Worm (Caenorhabditis elegans): ENCODE data around the gene ZK180.8.

ZK180.8 gene

DNA sequence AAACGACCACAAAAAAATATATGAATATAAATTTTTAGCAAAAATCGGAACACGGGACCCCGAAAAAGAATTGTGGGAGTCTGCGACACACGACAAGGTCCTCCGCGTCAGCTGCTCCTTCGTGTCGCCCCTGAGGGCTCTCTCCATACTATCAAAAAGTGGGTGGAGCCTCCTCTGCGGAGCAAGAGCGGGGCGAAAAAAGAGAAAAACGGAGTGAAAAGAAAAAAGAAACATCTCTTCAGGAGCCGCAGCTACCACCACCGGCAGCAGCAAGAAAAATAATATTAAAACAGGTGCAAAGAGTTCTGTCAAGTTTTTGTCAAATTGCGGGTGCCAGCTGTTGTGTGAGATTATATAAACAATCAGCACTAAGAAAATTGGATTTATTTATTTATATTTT is 4.9 kb downstream of the ZK180.8 start, which contains the start of gene gbb-2 (continued):
- TF ChIP-seq efl-1 (optimal IDR thresholded peaks at IDR 0.05) = peak in 1 of 2 experiments; percentile 5
- TF ChIP-seq efl-1 (GFP tag; optimal IDR thresholded peaks at IDR 0.05 in 1 of 2) = no peak
- TF ChIP-seq ces-1 (GFP tag; optimal IDR thresholded peaks at IDR 0.05) = no peak
- TF ChIP-seq aha-1 (tag; optimal IDR thresholded peaks at IDR 0.05) = no peak
- TF ChIP-seq ama-1 (optimal IDR thresholded peaks at IDR 0.05) = no peak
- TF ChIP-seq unc-86 (tag; optimal IDR thresholded peaks at IDR 0.05) = no peak
- TF ChIP-seq lsy-2 (tag; optimal IDR thresholded peaks at IDR 0.05) = peak in 1 of 2 experiments; percentile 17
- peak; percentile 6 for TF ChIP-seq mep-1 (tag; optimal IDR thresholded peaks at IDR 0.05)
- TF ChIP-seq pqm-1 (tag; optimal IDR thresholded peaks at IDR 0.05) = no peak

DNA sequence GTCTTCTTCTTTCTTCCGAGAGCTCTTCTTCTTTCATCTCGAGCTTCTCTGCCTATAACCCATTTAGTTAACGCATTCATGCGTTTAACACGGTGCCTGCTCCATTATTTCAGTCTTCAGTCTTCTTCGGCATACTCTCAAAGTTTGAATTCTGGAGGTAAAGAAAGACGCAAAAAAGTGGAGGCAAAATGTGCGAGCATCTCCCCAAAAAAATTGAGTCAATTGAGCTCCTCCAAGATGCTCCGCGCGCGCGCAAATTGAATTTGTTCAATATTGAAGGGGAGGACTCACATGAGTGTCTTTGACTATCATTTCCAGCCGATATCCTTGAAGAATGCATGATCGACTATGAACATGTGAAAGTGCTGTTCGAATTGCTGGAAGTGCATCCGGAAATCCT is 6.4 kb downstream of the ZK180.8 start:
- TF ChIP-seq nhr-71 (tag; optimal IDR thresholded peaks at IDR 0.05) (peak; percentile 7), lin-14 (GFP tag; optimal IDR thresholded peaks at IDR 0.05) (peak; percentile 71), ces-1 (GFP tag; optimal IDR thresholded peaks at IDR 0.05) (peak; percentile 2), nhr-85 (tag) (peak; percentile 23), fkh-10 (GFP tag; optimal IDR thresholded peaks at IDR 0.05) (peak; percentile 3), ztf-11 (tag; optimal IDR thresholded peaks at IDR 0.05) (no peak)

DNA sequence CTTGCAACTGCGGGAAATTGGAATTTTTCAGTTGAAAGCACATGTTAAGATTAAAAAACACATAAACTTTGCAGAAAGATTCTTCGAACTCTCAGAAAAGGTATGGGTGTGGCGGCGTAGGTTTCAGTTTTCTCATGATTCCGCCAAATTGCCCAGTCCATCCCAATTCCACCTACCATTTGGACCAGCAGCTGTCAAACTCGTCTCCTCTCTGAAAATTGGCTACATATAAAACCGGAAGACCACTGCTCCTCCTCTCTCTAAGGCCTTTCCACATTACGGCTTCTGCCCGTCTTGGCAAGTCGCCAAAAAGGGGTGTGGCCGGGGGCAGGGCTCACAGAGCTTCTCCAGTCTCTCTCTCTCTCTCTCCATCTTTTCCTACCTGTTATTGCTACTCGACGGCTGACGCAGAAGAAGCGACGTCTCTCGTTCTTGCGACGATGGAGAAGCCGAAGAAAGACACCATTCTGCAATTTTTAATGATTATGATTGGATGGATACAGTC is 21.3 kb downstream of the ZK180.8 start, which contains the start of gene ZK180.7:
Gene ZK180.7 (plus strand): TSS at position 395 of the 505 bp plus-strand sequence.
- TF ChIP-seq ceh-63 (GFP tag; optimal IDR thresholded peaks at IDR 0.05) (peak; percentile 69), efl-1 (optimal IDR thresholded peaks at IDR 0.05) (no peak), efl-1 (GFP tag; optimal IDR thresholded peaks at IDR 0.05 in 1 of 2) (peak in 1 of 2 experiments; percentile 69), irx-1 (tag; optimal IDR thresholded peaks at IDR 0.05) (no peak)

DNA sequence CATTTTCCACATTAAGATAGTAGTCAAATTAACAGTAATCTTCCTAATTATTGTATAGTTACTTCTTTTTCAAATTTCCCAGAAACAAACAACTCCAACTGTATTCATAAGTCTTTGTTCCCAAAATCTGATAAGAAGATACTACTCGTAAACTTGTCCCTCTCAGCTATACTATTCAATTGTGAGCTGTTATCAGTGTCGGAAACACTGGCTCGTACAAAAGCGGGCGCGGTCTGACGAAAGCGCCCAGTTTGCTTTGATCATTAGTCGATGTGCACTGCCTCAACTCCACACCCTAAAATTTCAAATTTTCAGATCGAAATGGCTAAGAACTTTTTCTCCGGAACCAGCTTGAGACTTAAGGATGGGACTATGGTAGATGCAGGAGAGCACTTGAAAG is 24.8 kb downstream of the ZK180.8 start, which contains the start of gene trx-3:
Gene trx-3 (plus strand): TSS at position 291 of the 400 bp plus-strand sequence.
- TF ChIP-seq C34B4.2 (tag; optimal IDR thresholded peaks at IDR 0.05) (no peak), snu-23 (GFP tag; optimal IDR thresholded peaks at IDR 0.05) (no peak), ets-5 (GFP tag; IDR thresholded peaks at IDR 0.05) (no peak), pag-3 (tag; optimal IDR thresholded peaks at IDR 0.05; ENCODE audit: borderline replicate concordance, insufficient read depth) (no peak), elt-2 (tag; optimal IDR thresholded peaks at IDR 0.05) (peak; percentile 77), unc-98 (GFP tag; IDR thresholded peaks at IDR 0.05) (no peak), alr-1 (tag; optimal IDR thresholded peaks at IDR 0.05; ENCODE audit: borderline replicate concordance) (no peak), unc-30 (tag; optimal IDR thresholded peaks at IDR 0.05) (no peak), lsy-2 (tag; optimal IDR thresholded peaks at IDR 0.05) (no peak), nhr-85 (tag) (no peak), ztf-11 (tag; optimal IDR thresholded peaks at IDR 0.05) (no peak), fkh-10 (GFP tag; optimal IDR thresholded peaks at IDR 0.05) (no peak), hlh-4 (tag; optimal IDR thresholded peaks at IDR 0.05) (no peak), ztf-4 (tag; optimal IDR thresholded peaks at IDR 0.05) (no peak), zag-1 (tag; optimal IDR thresholded peaks at IDR 0.05) (no peak), zip-4 (GFP tag; optimal IDR thresholded peaks at IDR 0.05) (no peak), nhr-84 (tag; optimal IDR thresholded peaks at IDR 0.05) (no peak), hpl-2 (GFP tag; optimal IDR thresholded peaks at IDR 0.05) (no peak), C04F5.9 (tag; optimal IDR thresholded peaks at IDR 0.05) (no peak), lin-15B (tag; optimal IDR thresholded peaks at IDR 0.05) (no peak), lin-35 (GFP tag; optimal IDR thresholded peaks at IDR 0.05) (peak in 1 of 2 experiments; percentile 22), efl-1 (optimal IDR thresholded peaks at IDR 0.05) (no peak), efl-1 (GFP tag; optimal IDR thresholded peaks at IDR 0.05 in 1 of 2) (peak in 1 of 2 experiments; percentile 67), ama-1 (optimal IDR thresholded peaks at IDR 0.05) (no peak), nhr-20 (tag; optimal IDR thresholded peaks at IDR 0.05) (no peak), mdl-1 (tag; optimal IDR thresholded peaks at IDR 0.05) (no peak), xbp-1 (tag; optimal IDR thresholded peaks at IDR 0.05) (no peak), sptf-1 (tag; optimal IDR thresholded peaks at IDR 0.05) (no peak), ceh-63 (GFP tag; optimal IDR thresholded peaks at IDR 0.05) (no peak), ces-1 (GFP tag; optimal IDR thresholded peaks at IDR 0.05) (no peak), unc-62 (GFP tag; optimal IDR thresholded peaks at IDR 0.05) (no peak), pqm-1 (tag; optimal IDR thresholded peaks at IDR 0.05) (peak; percentile 48)
